Worm (Caenorhabditis elegans) whole organism, midembryonic: Measurements from ENCODE around the gene C35B1.9.

ENCODE experiments used
- cog-1 ChIP-seq: sonication (generic microtip); optimal IDR thresholded peaks from 2 replicates; lab custom pipeline; 2016; ENCODE audit warnings: missing genetic modification characterization, missing compliant biosample characterization
- flt-1 ChIP-seq: fragments of 200-800 bp; sonication (Bioruptor generic); IDR thresholded peaks from 2 replicates; pipeline ENCODE4 v1.3.6; 2022; ENCODE audit warnings: missing genetic modification characterization, missing compliant biosample characterization
- med-1 ChIP-seq: sonication (generic microtip); optimal IDR thresholded peaks from 2 replicates; lab custom pipeline; 2017; ENCODE audit warnings: missing genetic modification characterization, mild to moderate bottlenecking, missing compliant biosample characterization, antibody characterized with exemption, missing genetic modification reagents; ENCODE audit not compliant: insufficient read depth
- tab-1 ChIP-seq: fragments of 200-800 bp; sonication (Bioruptor generic); IDR thresholded peaks from 2 replicates; pipeline ENCODE4 v1.3.6; 2022; ENCODE audit warnings: missing genetic modification characterization, missing compliant biosample characterization
- ztf-29 ChIP-seq: fragments of 200-800 bp; sonication (Bioruptor generic); IDR thresholded peaks from 2 replicates; pipeline ENCODE4 v1.3.6; 2022; ENCODE audit warnings: missing genetic modification reagents, missing genetic modification characterization, missing compliant biosample characterization

- TF ChIP-seq med-1 (GFP tag; lab: Kevin White, UChicago) (no peak), tab-1 (GFP tag; lab: Robert Waterston, UW) (no peak), cog-1 (no peak), flt-1 (GFP tag; lab: Robert Waterston, UW) (no peak), ztf-29 (no peak)
Observed at ce11 chrIV:4099773-4100172, 19.0 kb upstream of the C35B1.9 start.
